Worm (Caenorhabditis elegans): ENCODE data around the gene rpl-26.

ce11 chrII:8642376-8642775, 39.8 kb downstream of the rpl-26 start:
- TF ChIP-seq dao-5 (tag; optimal IDR thresholded peaks at IDR 0.05) (no peak), him-1 (tag; optimal IDR thresholded peaks at IDR 0.05) (no peak)
